Worm (Caenorhabditis elegans) whole organism, L4/young adult: ENCODE data around the gene pho-9.

Experiments used
- W03F9.2 ChIP-seq: fragments of 150-350 bp; optimal IDR thresholded peaks from 2 replicates; lab custom pipeline; 2014; ENCODE audit warnings: missing biosample characterization, missing genetic modification characterization
- dao-5 ChIP-seq: sonication (generic microtip); optimal IDR thresholded peaks from 2 replicates; lab custom pipeline; 2016; ENCODE audit warnings: missing genotype, missing genetic modification characterization, moderate library complexity, missing compliant biosample characterization
- him-1 ChIP-seq: sonication (generic microtip); optimal IDR thresholded peaks from 2 replicates; lab custom pipeline; 2016; ENCODE audit warnings: missing genotype, missing genetic modification reagents, missing genetic modification characterization, missing compliant biosample characterization

- no peak for TF ChIP-seq W03F9.2 (tag; lab: Kevin White, UChicago)
- TF ChIP-seq him-1 (tag; lab: Kevin White, UChicago) = no peak
- no peak for TF ChIP-seq dao-5 (tag; lab: Kevin White, UChicago)
These were observed 35.7 kb downstream of the pho-9 start, which contains the start of gene Y71H2AM.11 for ce11 chrIII:2724992-2725220.
